Worm (Caenorhabditis elegans) whole organism, L2 larva: ENCODE results near the gene C14E2.5.

Experiments
- elt-3 ChIP-seq: sonication (generic microtip); optimal IDR thresholded peaks from 2 replicates; lab custom pipeline; 2017; ENCODE audit warnings: missing biosample characterization, missing genetic modification characterization
- mab-5 ChIP-seq: fragments of 150-350 bp; optimal IDR thresholded peaks from 2 replicates; lab custom pipeline; 2014; ENCODE audit warnings: missing biosample characterization, missing genetic modification characterization
- snpc-4 ChIP-seq: fragments of 150-350 bp; optimal IDR thresholded peaks from 2 replicates; lab custom pipeline; 2014; ENCODE audit warnings: missing biosample characterization, missing genetic modification characterization

- TF ChIP-seq snpc-4, result no peak
- TF ChIP-seq mab-5 (tag; lab: Kevin White, UChicago), result no peak
- TF ChIP-seq elt-3 (tag; lab: Kevin White, UChicago), result no peak
Observed at ce11 chrX:1850525-1850924, 25.4 kb upstream of the C14E2.5 start.
